Worm (Caenorhabditis elegans) whole organism, L3 larva: Measurements from ENCODE around the gene fbxa-138.

Source experiments
- R02D3.7 ChIP-seq: fragments of 150-350 bp; optimal IDR thresholded peaks from 2 replicates; lab custom pipeline; 2014; ENCODE audit warnings: missing biosample characterization, missing genetic modification characterization
- ZK546.5 ChIP-seq: sonication (generic microtip); optimal IDR thresholded peaks from 2 replicates; lab custom pipeline; 2017; ENCODE audit warnings: missing biosample characterization, missing genetic modification characterization
- ceh-16 ChIP-seq: sonication (generic microtip); optimal IDR thresholded peaks from 2 replicates; lab custom pipeline; 2017; ENCODE audit warnings: missing biosample characterization, missing genetic modification characterization
- ceh-28 ChIP-seq: fragments of 150-350 bp; optimal IDR thresholded peaks from 2 replicates; lab custom pipeline; 2014; ENCODE audit warnings: missing biosample characterization, missing genetic modification reagents, missing genetic modification characterization
- ceh-82 ChIP-seq: fragments of 150-350 bp; optimal IDR thresholded peaks from 2 replicates; lab custom pipeline; 2014; ENCODE audit warnings: missing biosample characterization, missing genetic modification characterization
- ceh-9 ChIP-seq: sonication (generic microtip); optimal IDR thresholded peaks from 2 replicates; lab custom pipeline; 2018; ENCODE audit warnings: missing biosample characterization, missing genetic modification characterization
- egl-27 ChIP-seq: sonication (generic microtip); optimal IDR thresholded peaks from 4 replicates; lab custom pipeline; 2017; ENCODE audit warnings: missing biosample characterization, missing genetic modification reagents, missing genetic modification characterization
- elt-1 ChIP-seq: fragments of 150-350 bp; optimal IDR thresholded peaks from 2 replicates; lab custom pipeline; 2014; ENCODE audit warnings: missing biosample characterization, missing genetic modification characterization
- elt-2 ChIP-seq: sonication (generic microtip); optimal IDR thresholded peaks from 2 replicates; lab custom pipeline; 2016; ENCODE audit warnings: missing genetic modification reagents, mild to moderate bottlenecking, missing genetic modification characterization, missing compliant biosample characterization
- eor-1 ChIP-seq, 2 experiments: fragments of 150-350 bp; optimal IDR thresholded peaks; 2 replicates each; lab custom pipeline; 2014 to 2018; ENCODE audit warnings: missing biosample characterization in 2 of 2, missing genetic modification characterization in 2 of 2
- fkh-10 ChIP-seq: sonication (generic microtip); optimal IDR thresholded peaks from 2 replicates; lab custom pipeline; 2017; ENCODE audit warnings: missing biosample characterization, missing genetic modification reagents, missing genetic modification characterization
- fkh-2 ChIP-seq: fragments of 150-350 bp; optimal IDR thresholded peaks from 2 replicates; lab custom pipeline; 2014; ENCODE audit warnings: missing biosample characterization, missing genetic modification reagents, missing genetic modification characterization
- fos-1 ChIP-seq: fragments of 150-350 bp; optimal IDR thresholded peaks from 2 replicates; lab custom pipeline; 2014; ENCODE audit warnings: missing biosample characterization, missing genetic modification characterization
- hmg-11 ChIP-seq: sonication (generic microtip); optimal IDR thresholded peaks from 2 replicates; lab custom pipeline; 2016; ENCODE audit warnings: missing genetic modification characterization, missing compliant biosample characterization
- lin-15B ChIP-seq: fragments of 150-350 bp; optimal IDR thresholded peaks from 2 replicates; lab custom pipeline; 2014; ENCODE audit warnings: missing biosample characterization, missing genetic modification characterization
- lin-39 ChIP-seq: fragments of 150-350 bp; optimal IDR thresholded peaks from 2 replicates; lab custom pipeline; 2018; ENCODE audit warnings: missing biosample characterization, missing genetic modification reagents, missing genetic modification characterization
- lsy-12 ChIP-seq: sonication (generic microtip); optimal IDR thresholded peaks from 2 replicates; lab custom pipeline; 2016; ENCODE audit warnings: mild to moderate bottlenecking, missing genetic modification characterization, missing compliant biosample characterization
- mml-1 ChIP-seq: fragments of 150-350 bp; sonication (generic microtip); optimal IDR thresholded peaks from 3 replicates; lab custom pipeline; 2014; ENCODE audit warnings: missing biosample characterization, missing genetic modification characterization
- nfya-1 ChIP-seq: sonication (generic microtip); optimal IDR thresholded peaks from 2 replicates; lab custom pipeline; 2017; ENCODE audit warnings: missing genetic modification characterization, mild to moderate bottlenecking, missing compliant biosample characterization, antibody characterized with exemption, moderate library complexity; ENCODE audit not compliant: insufficient read depth
- nhr-11 ChIP-seq: fragments of 150-350 bp; optimal IDR thresholded peaks from 2 replicates; lab custom pipeline; 2014; ENCODE audit warnings: missing biosample characterization, missing genetic modification characterization
- nhr-12 ChIP-seq: fragments of 150-350 bp; optimal IDR thresholded peaks from 2 replicates; lab custom pipeline; 2014; ENCODE audit warnings: missing biosample characterization, missing genetic modification characterization
- nhr-237 ChIP-seq: fragments of 150-350 bp; optimal IDR thresholded peaks from 2 replicates; lab custom pipeline; 2014; ENCODE audit warnings: missing biosample characterization, missing genetic modification characterization
- nhr-67 ChIP-seq: fragments of 150-350 bp; optimal IDR thresholded peaks from 2 replicates; lab custom pipeline; 2014; ENCODE audit warnings: missing biosample characterization, missing genetic modification characterization
- nhr-76 ChIP-seq: fragments of 150-350 bp; sonication (generic microtip); optimal IDR thresholded peaks from 5 replicates; lab custom pipeline; 2014; ENCODE audit warnings: missing biosample characterization, missing genetic modification characterization
- pha-4 ChIP-seq: fragments of 150-350 bp; optimal IDR thresholded peaks from 2 replicates; lab custom pipeline; 2014; ENCODE audit warnings: missing biosample characterization, missing genetic modification reagents, missing genetic modification characterization
- pqm-1 ChIP-seq: fragments of 150-350 bp; optimal IDR thresholded peaks from 2 replicates; lab custom pipeline; 2017; ENCODE audit warnings: missing biosample characterization, missing genetic modification characterization, inconsistent platforms
- sea-2 ChIP-seq: fragments of 150-350 bp; sonication (generic microtip); optimal IDR thresholded peaks from 4 replicates; lab custom pipeline; 2014; ENCODE audit warnings: missing biosample characterization, missing genetic modification reagents, missing genetic modification characterization
- skn-1 ChIP-seq: fragments of 150-350 bp; optimal IDR thresholded peaks from 2 replicates; lab custom pipeline; 2014; ENCODE audit warnings: missing biosample characterization, missing genetic modification characterization
- snpc-4 ChIP-seq: fragments of 150-350 bp; optimal IDR thresholded peaks from 2 replicates; lab custom pipeline; 2014; ENCODE audit warnings: missing biosample characterization, missing genetic modification characterization
- tbx-2 ChIP-seq: sonication (generic microtip); optimal IDR thresholded peaks from 2 replicates; lab custom pipeline; 2016; ENCODE audit warnings: mild to moderate bottlenecking, missing genetic modification characterization, missing compliant biosample characterization
- unc-62 ChIP-seq: fragments of 150-350 bp; sonication (generic microtip); optimal IDR thresholded peaks from 4 replicates; lab custom pipeline; 2014; ENCODE audit warnings: missing biosample characterization, missing genetic modification reagents, missing genetic modification characterization
- zag-1 ChIP-seq: fragments of 150-350 bp; optimal IDR thresholded peaks from 2 replicates; lab custom pipeline; 2014; ENCODE audit warnings: missing biosample characterization, missing genetic modification characterization
- ztf-11 ChIP-seq: fragments of 150-350 bp; optimal IDR thresholded peaks from 2 replicates; lab custom pipeline; 2014; ENCODE audit warnings: missing biosample characterization, missing genetic modification characterization

Gene fbxa-138

ce11 chrIII:1403108-1403507 is 19.1 kb upstream of the fbxa-138 start, which contains the start of gene pals-18:
Gene pals-18, plus strand, starts transcription at chrIII:1403408.
- TF ChIP-seq hmg-11 (tag; lab: Kevin White, UChicago) (no peak), ZK546.5 (tag; lab: Kevin White, UChicago) (no peak), eor-1 (tag; optimal IDR thresholded peaks at IDR 0.05; lab: Kevin White, UChicago) (no peak), snpc-4 (no peak), ztf-11 (tag; lab: Kevin White, UChicago) (no peak), elt-1 (tag; lab: Kevin White, UChicago) (no peak), nhr-67 (tag; lab: Kevin White, UChicago) (no peak)
- TF ChIP-seq, all 47 proteins: peak for 0

DNA sequence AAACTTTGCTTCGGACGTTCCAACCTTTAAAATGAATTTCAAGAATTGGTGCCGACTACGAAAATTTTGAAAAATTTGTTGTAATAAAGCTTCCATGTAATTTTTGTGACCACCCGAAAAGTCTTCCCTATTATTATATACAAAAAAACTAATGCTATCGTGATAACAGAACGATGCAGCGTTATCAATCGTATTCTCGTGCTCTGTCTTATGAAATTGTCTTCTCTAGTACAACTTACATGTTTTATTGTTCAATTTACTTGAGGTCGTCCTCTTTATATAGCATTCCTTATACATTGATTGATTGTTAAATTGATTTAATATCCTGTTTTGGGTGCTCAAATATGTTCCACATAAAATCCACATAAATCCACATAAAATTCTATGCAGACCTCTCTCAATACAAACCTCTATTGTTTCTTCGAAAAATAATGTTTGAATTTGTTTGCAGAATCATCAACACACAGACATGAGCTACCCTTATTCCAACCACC is 17.5 kb upstream of the fbxa-138 start, which contains the start of gene pals-19:
pals-19 (plus strand) TSS at position 444 of the 494 bp plus-strand sequence.
- TF ChIP-seq ceh-9 (no peak), fkh-10 (GFP tag; lab: Kevin White, UChicago) (no peak), nfya-1 (tag; lab: Kevin White, UChicago) (no peak), R02D3.7 (tag; lab: Kevin White, UChicago) (no peak), nhr-237 (no peak), pha-4 (peak; percentile 30), zag-1 (tag; lab: Kevin White, UChicago) (no peak), ceh-82 (tag; lab: Kevin White, UChicago) (no peak), hmg-11 (tag; lab: Kevin White, UChicago) (no peak), mml-1 (tag; lab: Kevin White, UChicago) (no peak), lsy-12 (tag; lab: Kevin White, UChicago) (no peak), unc-62 (GFP tag; lab: Kevin White, UChicago) (no peak), nhr-67 (tag; lab: Kevin White, UChicago) (no peak), skn-1 (tag; lab: Kevin White, UChicago) (no peak), fkh-2 (tag; lab: Kevin White, UChicago) (no peak), elt-2 (tag; lab: Kevin White, UChicago) (peak; percentile 82), pqm-1 (tag; lab: Kevin White, UChicago) (peak; percentile 67), nhr-76 (tag; lab: Kevin White, UChicago) (no peak), nhr-12 (tag; lab: Kevin White, UChicago) (no peak), sea-2 (no peak), ceh-16 (tag; lab: Kevin White, UChicago) (no peak), fos-1 (tag; lab: Kevin White, UChicago) (no peak), ceh-28 (no peak)

- no peak for TF ChIP-seq ztf-11 (tag; lab: Kevin White, UChicago)
- no peak for TF ChIP-seq egl-27 (tag; lab: Kevin White, UChicago)
- TF ChIP-seq hmg-11 (tag; lab: Kevin White, UChicago) = no peak
These were observed 15.6 kb upstream of the fbxa-138 start, which contains the start of gene pals-16 for ce11 chrIII:1399670-1400069. Gene pals-16, plus strand, starts transcription at chrIII:1399970.

DNA sequence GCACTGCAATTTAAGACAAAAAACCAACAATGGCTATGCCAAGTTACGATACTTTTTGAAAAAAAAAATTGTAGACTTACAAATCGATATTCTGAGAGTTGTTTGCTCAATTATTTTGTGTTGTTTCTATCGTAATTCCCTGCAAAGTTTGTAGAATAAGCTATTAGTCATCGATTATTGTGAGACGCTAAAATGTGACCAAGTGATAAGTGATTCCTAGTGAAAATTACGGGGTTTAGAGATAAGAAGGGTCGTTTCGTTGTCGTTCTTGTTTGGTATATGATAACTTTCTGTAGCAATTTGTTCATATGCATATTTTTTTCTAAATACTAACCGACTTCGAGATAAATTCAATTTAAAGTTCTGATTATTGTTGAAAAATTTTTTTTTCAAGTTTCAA is 14.1 kb upstream of the fbxa-138 start:
- TF ChIP-seq ztf-11 (tag; lab: Kevin White, UChicago) (no peak), ceh-28 (no peak), tbx-2 (no peak), egl-27 (tag; lab: Kevin White, UChicago) (no peak), unc-62 (GFP tag; lab: Kevin White, UChicago) (no peak), pha-4 (peak; percentile 8), nfya-1 (tag; lab: Kevin White, UChicago) (no peak), R02D3.7 (tag; lab: Kevin White, UChicago) (no peak), elt-2 (tag; lab: Kevin White, UChicago) (peak; percentile 83), pqm-1 (tag; lab: Kevin White, UChicago) (peak; percentile 84), hmg-11 (tag; lab: Kevin White, UChicago) (no peak)

ce11 chrIII:1395355-1395754 is 11.3 kb upstream of the fbxa-138 start:
- TF ChIP-seq elt-2 (tag; lab: Kevin White, UChicago) = peak; percentile 68
- TF ChIP-seq pha-4 = peak; percentile 17
- TF ChIP-seq pqm-1 (tag; lab: Kevin White, UChicago) = peak; percentile 30
- no peak for TF ChIP-seq elt-1 (tag; lab: Kevin White, UChicago)
- no peak for TF ChIP-seq nhr-11 (tag; lab: Kevin White, UChicago)
- no peak for TF ChIP-seq nhr-67 (tag; lab: Kevin White, UChicago)
- TF ChIP-seq lin-39 (tag; lab: Kevin White, UChicago) = no peak
- no peak for TF ChIP-seq lin-15B (tag; lab: Kevin White, UChicago)
